Worm (Caenorhabditis elegans) whole organism, L2 larva: ENCODE results near the gene ckb-3.
"Not testable (repeated sequence)": the region's sequence is repeated elsewhere in the genome, so short reads cannot be mapped to it uniquely, and the experiment has no call there.

ENCODE experiments used
- C34F6.9 ChIP-seq: fragments of 150-350 bp; optimal IDR thresholded peaks from 2 replicates; lab custom pipeline; 2014; ENCODE audit warnings: missing biosample characterization, missing genetic modification characterization
- F13H6.1 ChIP-seq: sonication (generic microtip); optimal IDR thresholded peaks from 2 replicates; lab custom pipeline; 2016; ENCODE audit warnings: missing genetic modification characterization, missing compliant biosample characterization
- R02D3.7 ChIP-seq: fragments of 150-350 bp; optimal IDR thresholded peaks from 2 replicates; lab custom pipeline; 2014; ENCODE audit warnings: missing biosample characterization, missing genetic modification characterization
- Y55F3AM.14 ChIP-seq: fragments of 200-800 bp; sonication (Bioruptor generic); optimal IDR thresholded peaks from 2 replicates; lab custom pipeline; 2018; ENCODE audit warnings: mild to moderate bottlenecking, missing genetic modification characterization, missing compliant biosample characterization
- blmp-1 ChIP-seq: sonication (generic microtip); optimal IDR thresholded peaks from 2 replicates; lab custom pipeline; 2017; ENCODE audit warnings: missing genetic modification characterization, mild to moderate bottlenecking, missing compliant biosample characterization, antibody characterized with exemption, moderate library complexity; ENCODE audit not compliant: insufficient read depth
- ceh-16 ChIP-seq: fragments of 150-350 bp; optimal IDR thresholded peaks from 2 replicates; lab custom pipeline; 2014; ENCODE audit warnings: missing biosample characterization, missing genetic modification characterization
- ceh-82 ChIP-seq: fragments of 150-350 bp; optimal IDR thresholded peaks from 2 replicates; lab custom pipeline; 2014; ENCODE audit warnings: missing biosample characterization, missing genetic modification characterization
- crh-2 ChIP-seq: sonication (generic microtip); optimal IDR thresholded peaks from 2 replicates; lab custom pipeline; 2017; ENCODE audit warnings: missing biosample characterization, missing genetic modification characterization
- dmd-4 ChIP-seq: sonication (generic microtip); optimal IDR thresholded peaks from 2 replicates; lab custom pipeline; 2017; ENCODE audit warnings: missing biosample characterization, missing genetic modification characterization
- egl-27 ChIP-seq: sonication (generic microtip); optimal IDR thresholded peaks from 3 replicates; lab custom pipeline; 2017; ENCODE audit warnings: missing biosample characterization, missing genetic modification reagents, missing genetic modification characterization
- elt-1 ChIP-seq: fragments of 150-350 bp; optimal IDR thresholded peaks from 2 replicates; lab custom pipeline; 2014; ENCODE audit warnings: missing biosample characterization, missing genetic modification characterization
- elt-3 ChIP-seq: sonication (generic microtip); optimal IDR thresholded peaks from 2 replicates; lab custom pipeline; 2017; ENCODE audit warnings: missing biosample characterization, missing genetic modification characterization
- fos-1 ChIP-seq: fragments of 150-350 bp; optimal IDR thresholded peaks from 2 replicates; lab custom pipeline; 2014; ENCODE audit warnings: missing biosample characterization, missing genetic modification characterization
- gmeb-1 ChIP-seq: fragments of 150-350 bp; optimal IDR thresholded peaks from 2 replicates; lab custom pipeline; 2014; ENCODE audit warnings: missing biosample characterization, missing genetic modification characterization
- lin-13 ChIP-seq: fragments of 150-350 bp; optimal IDR thresholded peaks from 2 replicates; lab custom pipeline; 2014; ENCODE audit warnings: missing biosample characterization, missing genetic modification reagents, missing genetic modification characterization
- lin-39 ChIP-seq: fragments of 150-350 bp; optimal IDR thresholded peaks from 2 replicates; lab custom pipeline; 2014; ENCODE audit warnings: missing biosample characterization, missing genetic modification reagents, missing genetic modification characterization
- lsy-2 ChIP-seq, 2 experiments: fragments of 150-350 bp in 1 of 2; sonication (generic microtip) in 1 of 2; optimal IDR thresholded peaks; 2 replicates each; lab custom pipeline; 2014 to 2017; ENCODE audit warnings: missing biosample characterization in 2 of 2, missing genetic modification characterization in 2 of 2
- mab-5 ChIP-seq: fragments of 150-350 bp; optimal IDR thresholded peaks from 2 replicates; lab custom pipeline; 2014; ENCODE audit warnings: missing biosample characterization, missing genetic modification characterization
- mdl-1 ChIP-seq, 2 experiments: fragments of 150-350 bp in 1 of 2; sonication (generic microtip) in 1 of 2; optimal IDR thresholded peaks; 2 replicates each; lab custom pipeline; 2017; ENCODE audit warnings: missing biosample characterization in 2 of 2, missing genetic modification characterization in 2 of 2
- nhr-11 ChIP-seq: fragments of 150-350 bp; optimal IDR thresholded peaks from 2 replicates; lab custom pipeline; 2014; ENCODE audit warnings: missing biosample characterization, missing genetic modification characterization
- nhr-129 ChIP-seq: fragments of 150-350 bp; optimal IDR thresholded peaks from 2 replicates; lab custom pipeline; 2014; ENCODE audit warnings: missing biosample characterization, missing genetic modification characterization
- nhr-21 ChIP-seq: fragments of 150-350 bp; optimal IDR thresholded peaks from 2 replicates; lab custom pipeline; 2014; ENCODE audit warnings: missing biosample characterization, missing genetic modification characterization
- nhr-23 ChIP-seq: fragments of 150-350 bp; optimal IDR thresholded peaks from 2 replicates; lab custom pipeline; 2014; ENCODE audit warnings: missing biosample characterization, missing genetic modification reagents, missing genetic modification characterization
- nhr-237 ChIP-seq: fragments of 150-350 bp; optimal IDR thresholded peaks from 2 replicates; lab custom pipeline; 2014; ENCODE audit warnings: missing biosample characterization, missing genetic modification characterization
- nhr-25 ChIP-seq: fragments of 150-350 bp; sonication (generic microtip); optimal IDR thresholded peaks from 3 replicates; lab custom pipeline; 2014; ENCODE audit warnings: missing biosample characterization, missing genetic modification characterization
- nhr-6 ChIP-seq: fragments of 150-350 bp; optimal IDR thresholded peaks from 2 replicates; lab custom pipeline; 2014; ENCODE audit warnings: missing biosample characterization, missing genetic modification characterization
- nhr-77 ChIP-seq: fragments of 150-350 bp; optimal IDR thresholded peaks from 2 replicates; lab custom pipeline; 2014; ENCODE audit warnings: missing biosample characterization, missing genetic modification characterization
- peb-1 ChIP-seq: fragments of 150-350 bp; optimal IDR thresholded peaks from 2 replicates; lab custom pipeline; 2014; ENCODE audit warnings: missing biosample characterization, missing genetic modification characterization
- skn-1 ChIP-seq: sonication (generic microtip); optimal IDR thresholded peaks from 2 replicates; lab custom pipeline; 2017; ENCODE audit warnings: missing biosample characterization, missing genetic modification characterization
- sma-3 ChIP-seq: sonication (generic microtip); optimal IDR thresholded peaks from 2 replicates; lab custom pipeline; 2016; ENCODE audit warnings: missing genetic modification reagents, missing genetic modification characterization, missing compliant biosample characterization
- sma-9 ChIP-seq, 2 experiments: fragments of 150-350 bp in 1 of 2; sonication (generic microtip) in 1 of 2; optimal IDR thresholded peaks; 2 replicates each; lab custom pipeline; 2014 to 2016; ENCODE audit warnings: missing genetic modification characterization in 2 of 2, mild to moderate bottlenecking in 1 of 2, missing biosample characterization in 1 of 2, missing compliant biosample characterization in 1 of 2, missing genetic modification reagents in 1 of 2, moderate library complexity in 1 of 2
- snpc-4 ChIP-seq: fragments of 150-350 bp; optimal IDR thresholded peaks from 2 replicates; lab custom pipeline; 2014; ENCODE audit warnings: missing biosample characterization, missing genetic modification characterization
- unc-39 ChIP-seq: fragments of 150-350 bp; optimal IDR thresholded peaks from 2 replicates; lab custom pipeline; 2014; ENCODE audit warnings: missing biosample characterization, missing genetic modification characterization
- unc-55 ChIP-seq: fragments of 150-350 bp; sonication (generic microtip); optimal IDR thresholded peaks from 3 replicates; lab custom pipeline; 2014; ENCODE audit warnings: missing biosample characterization, missing genetic modification reagents, missing genetic modification characterization
- unc-62 ChIP-seq: fragments of 150-350 bp; optimal IDR thresholded peaks from 2 replicates; lab custom pipeline; 2014; ENCODE audit warnings: missing biosample characterization, missing genetic modification reagents, missing genetic modification characterization
- zag-1 ChIP-seq: fragments of 150-350 bp; optimal IDR thresholded peaks from 2 replicates; lab custom pipeline; 2014; ENCODE audit warnings: missing biosample characterization, missing genetic modification characterization
- ztf-1 ChIP-seq: fragments of 200-800 bp; sonication (Bioruptor generic); conservative IDR thresholded peaks from 2 replicates; pipeline ENCODE4 v1.3.6; 2022; ENCODE audit warnings: missing genetic modification characterization, missing compliant biosample characterization
- ztf-11 ChIP-seq: sonication (generic microtip); optimal IDR thresholded peaks from 2 replicates; lab custom pipeline; 2017; ENCODE audit warnings: missing biosample characterization, missing genetic modification characterization
- ztf-4 ChIP-seq: fragments of 150-350 bp; optimal IDR thresholded peaks from 2 replicates; lab custom pipeline; 2014; ENCODE audit warnings: missing biosample characterization, missing genetic modification characterization

Gene ckb-3

DNA sequence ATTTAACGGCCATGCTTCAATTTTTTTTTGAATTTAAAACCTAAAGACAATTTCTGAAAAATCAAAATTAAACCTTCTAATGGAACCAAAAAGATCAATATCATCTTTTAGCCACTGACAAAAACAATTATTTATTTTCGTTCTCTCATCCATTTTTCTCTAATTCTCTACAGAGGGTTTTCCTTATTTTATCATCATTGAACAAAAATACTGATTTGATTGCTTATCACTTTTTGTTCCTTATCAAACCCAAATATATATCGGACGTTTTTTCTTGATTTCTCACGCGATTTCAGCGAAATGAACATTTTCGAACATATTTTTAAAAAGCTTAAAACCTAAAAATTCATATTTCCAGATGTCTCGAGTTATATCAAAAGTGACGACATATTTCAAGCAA is 42.4 kb downstream of the ckb-3 start, which contains the start of gene mpc-1:
TSS of gene mpc-1 (plus strand) at position 359 of the 400 bp plus-strand sequence.
- TF ChIP-seq ceh-16 (tag; lab: Kevin White, UChicago) (no peak), nhr-25 (no peak), sma-9 (GFP tag; optimal IDR thresholded peaks at IDR 0.05; lab: Kevin White, UChicago) (peak; percentile 37), sma-9 (tag; optimal IDR thresholded peaks at IDR 0.05; lab: Kevin White, UChicago) (no peak), fos-1 (tag; lab: Kevin White, UChicago) (peak; percentile 91), lsy-2 (tag; optimal IDR thresholded peaks at IDR 0.05; lab: Kevin White, UChicago) (no peak), lin-13 (GFP tag; lab: Kevin White, UChicago) (no peak), peb-1 (tag; lab: Kevin White, UChicago) (no peak), dmd-4 (tag; lab: Kevin White, UChicago) (no peak), ceh-82 (tag; lab: Kevin White, UChicago) (no peak), blmp-1 (tag; lab: Kevin White, UChicago) (no peak), ztf-11 (tag; lab: Kevin White, UChicago) (no peak), sma-3 (no peak), mdl-1 (tag; optimal IDR thresholded peaks at IDR 0.05; lab: Kevin White, UChicago) (peak in 1 of 2 experiments; percentile 22), nhr-11 (tag; lab: Kevin White, UChicago) (no peak), Y55F3AM.14 (GFP tag; lab: Kevin White, UChicago) (no peak), crh-2 (peak; percentile 54), skn-1 (tag; lab: Kevin White, UChicago) (peak; percentile 59)

DNA sequence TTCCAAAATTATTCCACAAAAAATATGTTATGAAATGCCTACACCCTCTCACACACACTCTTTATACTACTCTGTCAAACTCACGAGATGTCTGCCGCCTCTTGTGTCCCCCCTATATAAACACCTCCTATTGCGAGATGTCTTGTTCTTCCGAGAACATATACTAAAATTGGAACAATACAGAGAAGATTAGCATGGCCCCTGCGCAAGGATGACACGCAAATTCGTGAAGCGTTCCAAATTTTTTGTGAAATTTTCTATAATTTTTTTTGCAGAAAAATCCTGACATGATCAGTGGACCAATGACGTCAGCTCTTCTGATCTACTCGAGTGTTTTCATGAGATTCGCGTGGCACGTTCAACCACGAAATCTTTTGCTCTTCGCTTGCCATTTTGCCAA is 43.4 kb downstream of the ckb-3 start:
- TF ChIP-seq lin-13 (GFP tag; lab: Kevin White, UChicago): peak; percentile 38
- peak; percentile 36 for TF ChIP-seq Y55F3AM.14 (GFP tag; lab: Kevin White, UChicago)
- TF ChIP-seq F13H6.1 (tag; lab: Kevin White, UChicago): peak; percentile 45
- peak; percentile 13 for TF ChIP-seq egl-27 (tag; lab: Kevin White, UChicago)
- TF ChIP-seq C34F6.9 (tag; lab: Kevin White, UChicago): peak; percentile 73
- peak; percentile 16 for TF ChIP-seq nhr-6 (tag; lab: Kevin White, UChicago)
- peak; percentile 69 for TF ChIP-seq unc-55 (GFP tag; lab: Kevin White, UChicago)
- TF ChIP-seq fos-1 (tag; lab: Kevin White, UChicago): peak; percentile 12
- peak; percentile 32 for TF ChIP-seq nhr-129
- peak; percentile 36 for TF ChIP-seq crh-2
- TF ChIP-seq gmeb-1 (tag; lab: Kevin White, UChicago): peak; percentile 53
- peak; percentile 46 to 73 for TF ChIP-seq lsy-2 (tag; optimal IDR thresholded peaks at IDR 0.05; lab: Kevin White, UChicago)
- TF ChIP-seq nhr-25: peak; percentile 37
- peak; percentile 40 for TF ChIP-seq sma-3
- TF ChIP-seq sma-9 (GFP tag; optimal IDR thresholded peaks at IDR 0.05; lab: Kevin White, UChicago): peak; percentile 79
- not testable (repeated sequence) for TF ChIP-seq sma-9 (tag; optimal IDR thresholded peaks at IDR 0.05; lab: Kevin White, UChicago)
- peak; percentile 97 for TF ChIP-seq snpc-4
- peak; percentile 17 for TF ChIP-seq nhr-21 (tag; lab: Kevin White, UChicago)
- TF ChIP-seq, all 48 proteins: peak for 17; not testable (repeated sequence) for 31

ce11 chrIII:4415135-4415534 is 44.5 kb downstream of the ckb-3 start, which contains the start of gene R07E5.11:
TSS of gene R07E5.11 (minus strand) at chrIII:4415235.
- TF ChIP-seq zag-1 (tag; lab: Kevin White, UChicago): no peak
- TF ChIP-seq nhr-11 (tag; lab: Kevin White, UChicago): no peak
- TF ChIP-seq lsy-2 (tag; optimal IDR thresholded peaks at IDR 0.05; lab: Kevin White, UChicago): no peak
- no peak for TF ChIP-seq gmeb-1 (tag; lab: Kevin White, UChicago)
- no peak for TF ChIP-seq nhr-21 (tag; lab: Kevin White, UChicago)
- no peak for TF ChIP-seq ztf-1
- TF ChIP-seq lin-39 (tag; lab: Kevin White, UChicago): no peak
- no peak for TF ChIP-seq snpc-4
- no peak for TF ChIP-seq ceh-16 (tag; lab: Kevin White, UChicago)
- no peak for TF ChIP-seq R02D3.7 (tag; lab: Kevin White, UChicago)
- TF ChIP-seq mab-5 (tag; lab: Kevin White, UChicago): no peak
- no peak for TF ChIP-seq unc-39 (tag; lab: Kevin White, UChicago)
- TF ChIP-seq egl-27 (tag; lab: Kevin White, UChicago): no peak
- TF ChIP-seq ztf-4: no peak

DNA sequence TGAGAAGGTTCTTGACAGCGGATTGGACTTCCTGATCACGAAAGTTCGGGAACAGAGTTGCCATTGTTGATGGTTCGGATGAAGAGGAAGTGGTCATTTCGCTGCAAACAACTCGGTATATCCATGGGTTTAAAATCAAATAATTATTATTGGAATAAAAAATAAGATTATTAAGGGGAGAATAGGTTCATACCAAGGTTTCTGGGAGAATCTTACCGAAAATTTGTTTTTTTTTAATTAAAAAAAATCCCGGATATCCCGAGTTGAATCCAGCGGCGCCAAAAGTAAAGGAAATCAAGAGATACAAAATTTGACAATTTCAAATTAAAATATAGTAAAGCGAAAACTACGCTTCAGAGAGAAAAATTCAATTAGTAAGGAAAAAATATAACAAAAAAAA is 47.3 kb downstream of the ckb-3 start, which contains the start of the genes R07E5.19 and pdcd-2:
TSS of gene R07E5.19 (minus strand) at position 101 of the 400 bp plus-strand sequence.
TSS of gene pdcd-2 (minus strand) at position 102 of the 400 bp plus-strand sequence.
- TF ChIP-seq unc-55 (GFP tag; lab: Kevin White, UChicago) (no peak), nhr-237 (tag; lab: Kevin White, UChicago) (no peak), elt-1 (no peak), unc-62 (no peak), nhr-23 (no peak), nhr-77 (tag; lab: Kevin White, UChicago) (no peak), nhr-11 (tag; lab: Kevin White, UChicago) (no peak), ztf-11 (tag; lab: Kevin White, UChicago) (no peak), nhr-21 (tag; lab: Kevin White, UChicago) (no peak), C34F6.9 (tag; lab: Kevin White, UChicago) (no peak), Y55F3AM.14 (GFP tag; lab: Kevin White, UChicago) (no peak), elt-3 (tag; lab: Kevin White, UChicago) (no peak), nhr-25 (no peak), lsy-2 (tag; optimal IDR thresholded peaks at IDR 0.05; lab: Kevin White, UChicago) (no peak), mdl-1 (tag; optimal IDR thresholded peaks at IDR 0.05; lab: Kevin White, UChicago) (no peak), ceh-82 (tag; lab: Kevin White, UChicago) (no peak), ztf-1 (no peak)
